Worm (Caenorhabditis elegans) whole organism, L3 larva: ENCODE results near the gene ent-4.

Source experiments
- R02D3.7 ChIP-seq: fragments of 150-350 bp; optimal IDR thresholded peaks from 2 replicates; lab custom pipeline; 2014; ENCODE audit warnings: missing biosample characterization, missing genetic modification characterization
- ZK546.5 ChIP-seq: sonication (generic microtip); optimal IDR thresholded peaks from 2 replicates; lab custom pipeline; 2017; ENCODE audit warnings: missing biosample characterization, missing genetic modification characterization
- aly-2 ChIP-seq: fragments of 150-350 bp; optimal IDR thresholded peaks from 2 replicates; lab custom pipeline; 2014; ENCODE audit warnings: missing biosample characterization, missing genetic modification characterization
- ceh-16 ChIP-seq: sonication (generic microtip); optimal IDR thresholded peaks from 2 replicates; lab custom pipeline; 2017; ENCODE audit warnings: missing biosample characterization, missing genetic modification characterization
- ceh-28 ChIP-seq: fragments of 150-350 bp; optimal IDR thresholded peaks from 2 replicates; lab custom pipeline; 2014; ENCODE audit warnings: missing biosample characterization, missing genetic modification reagents, missing genetic modification characterization
- ceh-82 ChIP-seq: fragments of 150-350 bp; optimal IDR thresholded peaks from 2 replicates; lab custom pipeline; 2014; ENCODE audit warnings: missing biosample characterization, missing genetic modification characterization
- ceh-9 ChIP-seq: sonication (generic microtip); optimal IDR thresholded peaks from 2 replicates; lab custom pipeline; 2018; ENCODE audit warnings: missing biosample characterization, missing genetic modification characterization
- egl-27 ChIP-seq: sonication (generic microtip); optimal IDR thresholded peaks from 4 replicates; lab custom pipeline; 2017; ENCODE audit warnings: missing biosample characterization, missing genetic modification reagents, missing genetic modification characterization
- egl-5 ChIP-seq: fragments of 150-350 bp; optimal IDR thresholded peaks from 2 replicates; lab custom pipeline; 2017; ENCODE audit warnings: missing biosample characterization, missing genetic modification reagents, missing genetic modification characterization, inconsistent platforms
- elt-1 ChIP-seq: fragments of 150-350 bp; optimal IDR thresholded peaks from 2 replicates; lab custom pipeline; 2014; ENCODE audit warnings: missing biosample characterization, missing genetic modification characterization
- elt-2 ChIP-seq: sonication (generic microtip); optimal IDR thresholded peaks from 2 replicates; lab custom pipeline; 2016; ENCODE audit warnings: missing genetic modification reagents, mild to moderate bottlenecking, missing genetic modification characterization, missing compliant biosample characterization
- elt-3 ChIP-seq, 3 experiments: fragments of 150-350 bp in 1 of 3; sonication (generic microtip) in 2 of 3; optimal IDR thresholded peaks; 2 replicates in 2 of 3; 4 replicates in 1 of 3; lab custom pipeline; 2014 to 2017; ENCODE audit warnings: missing biosample characterization in 3 of 3, missing genetic modification characterization in 3 of 3
- fos-1 ChIP-seq: fragments of 150-350 bp; optimal IDR thresholded peaks from 2 replicates; lab custom pipeline; 2014; ENCODE audit warnings: missing biosample characterization, missing genetic modification characterization
- hmg-11 ChIP-seq: sonication (generic microtip); optimal IDR thresholded peaks from 2 replicates; lab custom pipeline; 2016; ENCODE audit warnings: missing genetic modification characterization, missing compliant biosample characterization
- jun-1 ChIP-seq: fragments of 150-350 bp; optimal IDR thresholded peaks from 2 replicates; lab custom pipeline; 2014; ENCODE audit warnings: missing biosample characterization, missing genetic modification reagents, missing genetic modification characterization
- lin-15B ChIP-seq: fragments of 150-350 bp; optimal IDR thresholded peaks from 2 replicates; lab custom pipeline; 2014; ENCODE audit warnings: missing biosample characterization, missing genetic modification characterization
- lin-39 ChIP-seq: fragments of 150-350 bp; optimal IDR thresholded peaks from 2 replicates; lab custom pipeline; 2018; ENCODE audit warnings: missing biosample characterization, missing genetic modification reagents, missing genetic modification characterization
- nfya-1 ChIP-seq: sonication (generic microtip); optimal IDR thresholded peaks from 2 replicates; lab custom pipeline; 2017; ENCODE audit warnings: missing genetic modification characterization, mild to moderate bottlenecking, missing compliant biosample characterization, antibody characterized with exemption, moderate library complexity; ENCODE audit not compliant: insufficient read depth
- nhr-11 ChIP-seq: fragments of 150-350 bp; optimal IDR thresholded peaks from 2 replicates; lab custom pipeline; 2014; ENCODE audit warnings: missing biosample characterization, missing genetic modification characterization
- nhr-23 ChIP-seq: fragments of 150-350 bp; optimal IDR thresholded peaks from 2 replicates; lab custom pipeline; 2014; ENCODE audit warnings: missing biosample characterization, missing genetic modification reagents, missing genetic modification characterization
- nhr-237 ChIP-seq: fragments of 150-350 bp; optimal IDR thresholded peaks from 2 replicates; lab custom pipeline; 2014; ENCODE audit warnings: missing biosample characterization, missing genetic modification characterization
- nhr-25 ChIP-seq: sonication (generic microtip); optimal IDR thresholded peaks from 2 replicates; lab custom pipeline; 2017; ENCODE audit warnings: missing biosample characterization, missing genetic modification characterization
- nhr-28 ChIP-seq: fragments of 150-350 bp; optimal IDR thresholded peaks from 2 replicates; lab custom pipeline; 2014; ENCODE audit warnings: missing biosample characterization, missing genetic modification characterization
- nhr-43 ChIP-seq: sonication (generic microtip); optimal IDR thresholded peaks from 2 replicates; lab custom pipeline; 2016; ENCODE audit warnings: mild to moderate bottlenecking, missing genetic modification characterization, missing compliant biosample characterization; ENCODE audit not compliant: poor library complexity, severe bottlenecking
- pha-4 ChIP-seq: fragments of 150-350 bp; optimal IDR thresholded peaks from 2 replicates; lab custom pipeline; 2014; ENCODE audit warnings: missing biosample characterization, missing genetic modification reagents, missing genetic modification characterization
- pqm-1 ChIP-seq: fragments of 150-350 bp; optimal IDR thresholded peaks from 2 replicates; lab custom pipeline; 2017; ENCODE audit warnings: missing biosample characterization, missing genetic modification characterization, inconsistent platforms
- sea-2 ChIP-seq: fragments of 150-350 bp; sonication (generic microtip); optimal IDR thresholded peaks from 4 replicates; lab custom pipeline; 2014; ENCODE audit warnings: missing biosample characterization, missing genetic modification reagents, missing genetic modification characterization
- skn-1 ChIP-seq: fragments of 150-350 bp; optimal IDR thresholded peaks from 2 replicates; lab custom pipeline; 2014; ENCODE audit warnings: missing biosample characterization, missing genetic modification characterization
- tbx-2 ChIP-seq: sonication (generic microtip); optimal IDR thresholded peaks from 2 replicates; lab custom pipeline; 2016; ENCODE audit warnings: mild to moderate bottlenecking, missing genetic modification characterization, missing compliant biosample characterization
- unc-62 ChIP-seq: fragments of 150-350 bp; sonication (generic microtip); optimal IDR thresholded peaks from 4 replicates; lab custom pipeline; 2014; ENCODE audit warnings: missing biosample characterization, missing genetic modification reagents, missing genetic modification characterization
- ztf-11 ChIP-seq: fragments of 150-350 bp; optimal IDR thresholded peaks from 2 replicates; lab custom pipeline; 2014; ENCODE audit warnings: missing biosample characterization, missing genetic modification characterization
- ztf-4 ChIP-seq: fragments of 150-350 bp; optimal IDR thresholded peaks from 2 replicates; lab custom pipeline; 2014; ENCODE audit warnings: missing biosample characterization, missing genetic modification characterization

Gene ent-4

DNA sequence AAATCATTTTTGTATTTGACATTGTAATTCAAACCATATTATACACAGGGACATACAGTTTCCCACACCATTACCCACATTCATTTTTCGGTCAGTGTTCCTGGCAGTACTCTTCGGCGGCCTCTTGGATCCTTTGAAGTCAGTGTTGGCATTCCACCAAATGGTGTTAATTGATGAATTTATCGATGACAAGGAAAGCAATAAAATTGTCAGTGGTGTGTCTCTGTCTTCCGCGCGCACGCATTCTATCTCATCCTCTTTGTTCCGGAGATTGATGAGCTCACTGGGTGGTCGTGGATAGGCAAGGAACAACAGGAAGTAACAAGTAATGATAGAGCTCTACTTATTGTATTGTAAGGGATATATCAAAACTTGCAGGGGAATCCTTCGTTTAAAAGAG, 16.4 kb upstream of the ent-4 start:
- TF ChIP-seq ceh-82 (tag; lab: Kevin White, UChicago) (no peak), elt-3 (tag; optimal IDR thresholded peaks at IDR 0.05; lab: Kevin White, UChicago) (no peak), nhr-237 (tag; lab: Kevin White, UChicago) (no peak), lin-15B (no peak), pqm-1 (no peak)

DNA sequence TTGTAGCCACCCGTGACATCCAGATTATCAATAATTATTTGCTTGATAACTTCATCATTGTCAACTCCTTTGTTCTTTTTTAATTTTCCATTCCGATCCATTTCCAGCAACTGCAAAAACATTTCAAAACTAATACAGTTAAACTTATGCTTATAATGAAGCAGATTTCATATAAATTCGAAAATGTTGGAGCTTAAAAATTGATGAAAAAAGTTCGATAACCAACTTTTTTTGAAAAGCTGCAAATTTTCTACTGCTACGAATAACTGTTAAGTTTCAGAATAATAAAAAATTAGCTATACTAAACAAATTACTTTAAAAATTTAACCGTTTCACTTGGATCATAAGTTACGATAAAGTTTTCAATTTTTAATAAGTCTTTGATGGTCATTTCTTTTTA, 10.5 kb upstream of the ent-4 start, which contains the start of gene C47A4.1:
TSS of gene C47A4.1 (minus strand) at position 101 of the 400 bp plus-strand sequence.
- TF ChIP-seq jun-1 (tag; lab: Kevin White, UChicago) = no peak
- TF ChIP-seq lin-39 (tag; lab: Kevin White, UChicago) = no peak
- TF ChIP-seq nfya-1 = no peak
- no peak for TF ChIP-seq ZK546.5 (tag; lab: Kevin White, UChicago)
- no peak for TF ChIP-seq R02D3.7 (tag; lab: Kevin White, UChicago)
- no peak for TF ChIP-seq egl-5 (tag; lab: Kevin White, UChicago)
- no peak for TF ChIP-seq nhr-23 (tag; lab: Kevin White, UChicago)
- TF ChIP-seq nhr-28 (tag; lab: Kevin White, UChicago) = no peak

DNA sequence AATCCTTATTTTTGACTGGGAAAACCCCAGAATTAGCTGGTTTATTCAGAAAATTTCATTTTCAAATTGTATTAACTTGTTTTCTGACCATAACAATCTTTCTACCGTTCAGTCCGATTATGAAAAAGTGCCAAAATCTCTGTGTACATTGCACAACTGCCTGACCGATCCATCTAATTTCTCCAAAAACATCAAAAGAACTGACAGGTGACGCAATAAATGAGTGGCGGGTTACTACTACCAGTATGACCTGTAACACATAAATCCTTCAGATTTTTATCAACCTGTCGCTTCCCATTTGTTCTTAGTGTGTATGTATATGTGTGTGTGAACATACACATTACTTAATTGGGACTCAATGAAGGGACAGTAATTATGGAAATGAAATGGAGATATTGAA, 10.0 kb upstream of the ent-4 start:
- no peak for TF ChIP-seq nfya-1

DNA sequence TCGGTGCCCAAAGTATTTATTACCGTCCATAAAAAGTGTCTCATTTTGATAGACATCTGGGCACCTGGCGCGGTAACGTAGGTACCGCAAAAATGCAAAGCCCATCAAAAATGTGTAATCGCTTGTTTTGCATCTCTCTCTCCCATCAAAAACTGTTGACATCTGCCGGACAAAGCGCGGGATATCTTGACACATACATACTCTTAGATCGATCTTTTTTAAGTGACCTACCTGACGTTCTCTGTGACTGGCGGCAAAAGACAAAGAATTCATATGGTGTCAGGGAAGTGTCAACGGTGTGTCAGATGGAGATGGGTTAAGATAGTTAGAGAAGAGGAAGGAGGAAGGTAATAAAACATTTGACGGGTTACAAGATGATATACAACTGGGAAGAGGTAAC, 7.8 kb upstream of the ent-4 start:
- TF ChIP-seq aly-2 (tag; lab: Kevin White, UChicago) (no peak), nhr-25 (tag; lab: Kevin White, UChicago) (peak; percentile 57), ceh-16 (no peak), tbx-2 (tag; lab: Kevin White, UChicago) (no peak), nhr-43 (tag; lab: Kevin White, UChicago) (no peak), unc-62 (GFP tag; lab: Kevin White, UChicago) (peak; percentile 90), ceh-9 (no peak), sea-2 (GFP tag; lab: Kevin White, UChicago) (no peak), elt-1 (peak; percentile 93), ceh-28 (tag; lab: Kevin White, UChicago) (no peak), egl-5 (tag; lab: Kevin White, UChicago) (no peak), hmg-11 (tag; lab: Kevin White, UChicago) (no peak), nhr-23 (tag; lab: Kevin White, UChicago) (peak; percentile 24), ztf-11 (tag; lab: Kevin White, UChicago) (no peak), ceh-82 (tag; lab: Kevin White, UChicago) (no peak), ztf-4 (tag; lab: Kevin White, UChicago) (no peak)

DNA sequence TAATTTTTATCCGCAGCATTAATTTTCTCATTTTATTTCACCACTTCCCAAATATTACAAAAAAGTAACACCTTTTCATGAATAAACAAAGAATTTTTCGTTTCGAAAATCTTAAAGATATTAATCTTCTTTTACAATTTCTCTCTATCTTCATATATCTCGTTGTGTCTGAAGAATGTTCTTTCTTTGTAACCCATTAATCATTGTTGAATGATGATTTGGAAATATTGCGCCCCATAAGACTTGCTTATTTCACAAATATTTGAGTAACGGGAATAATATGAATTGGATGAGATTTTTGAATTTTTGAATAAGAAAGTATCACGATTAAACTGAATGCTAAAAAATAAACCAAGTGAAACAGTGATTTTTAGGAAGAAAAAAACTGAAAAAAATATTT, 5.7 kb upstream of the ent-4 start:
- TF ChIP-seq egl-27 (tag; lab: Kevin White, UChicago) (no peak), elt-1 (peak; percentile 62)

DNA sequence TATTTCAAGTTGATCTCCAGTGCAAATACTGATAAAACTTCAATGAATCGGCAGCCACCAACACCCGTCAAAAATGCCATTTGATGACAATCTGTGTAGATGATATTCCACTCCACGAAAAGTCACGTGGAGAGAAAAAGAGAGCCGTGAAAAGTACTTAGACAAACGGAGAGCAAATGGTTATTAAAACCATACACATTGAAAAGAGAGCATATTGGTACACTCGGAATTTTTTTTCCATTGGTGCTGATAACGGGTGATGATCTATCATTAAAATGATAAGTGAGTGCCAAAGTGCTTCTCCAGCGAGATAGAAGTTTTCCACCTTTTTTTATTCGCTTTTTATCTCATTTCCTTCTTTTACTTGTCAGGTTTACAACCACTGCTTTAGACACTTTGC, 1.5 kb upstream of the ent-4 start:
- TF ChIP-seq fos-1 (tag; lab: Kevin White, UChicago) (peak; percentile 18), nhr-43 (tag; lab: Kevin White, UChicago) (no peak), jun-1 (tag; lab: Kevin White, UChicago) (peak; percentile 68), elt-2 (tag; lab: Kevin White, UChicago) (peak; percentile 100), pqm-1 (peak; percentile 95), sea-2 (GFP tag; lab: Kevin White, UChicago) (no peak), nhr-11 (tag; lab: Kevin White, UChicago) (no peak), skn-1 (tag; lab: Kevin White, UChicago) (peak; percentile 70), pha-4 (tag; lab: Kevin White, UChicago) (peak; percentile 46)
